Worm (Caenorhabditis elegans): ENCODE measurements around the gene T07A9.15.

Gene T07A9.15

ce11 chrIV:393409-393930 lies at the start of gene T07A9.15, which contains the start of gene nog-1:
T07A9.15 (minus strand) TSS chrIV:393546.
nog-1 (plus strand) TSS chrIV:393880.
- no peak for TF ChIP-seq unc-62 (GFP tag; optimal IDR thresholded peaks at IDR 0.05)

ce11 chrIV:440509-440908 lies 47.2 kb upstream of the T07A9.15 start, which contains the start of gene hum-8:
hum-8 (minus strand) TSS chrIV:440554.
- no peak for TF ChIP-seq unc-62 (GFP tag; optimal IDR thresholded peaks at IDR 0.05)

- TF ChIP-seq unc-62 (GFP tag; optimal IDR thresholded peaks at IDR 0.05): no peak
Measured at ce11 chrIV:438384-438783, 45.0 kb upstream of the T07A9.15 start.

ce11 chrIV:428869-429268 lies 35.5 kb upstream of the T07A9.15 start, which contains the start of gene Y66H1A.5:
Y66H1A.5 (minus strand) TSS chrIV:429133.
- no peak for TF ChIP-seq unc-62 (GFP tag; optimal IDR thresholded peaks at IDR 0.05)

- no peak for TF ChIP-seq unc-62 (GFP tag; optimal IDR thresholded peaks at IDR 0.05)
Measured at ce11 chrIV:427100-427908, 34.0 kb upstream of the T07A9.15 start.

- no peak for TF ChIP-seq unc-62 (GFP tag; optimal IDR thresholded peaks at IDR 0.05)
Measured at ce11 chrIV:426597-426996, 33.3 kb upstream of the T07A9.15 start.

- no peak for TF ChIP-seq unc-62 (GFP tag; optimal IDR thresholded peaks at IDR 0.05)
Measured at ce11 chrIV:425995-426394, 32.6 kb upstream of the T07A9.15 start, which contains the start of gene garr-1. garr-1 (plus strand) TSS chrIV:426168.

ce11 chrIV:425546-425945 lies 32.2 kb upstream of the T07A9.15 start:
- no peak for TF ChIP-seq unc-62 (GFP tag; optimal IDR thresholded peaks at IDR 0.05)

ce11 chrIV:425052-425451 lies 31.7 kb upstream of the T07A9.15 start, which contains the start of gene daf-18:
daf-18 (minus strand) TSS chrIV:425177.
- TF ChIP-seq unc-62 (GFP tag; optimal IDR thresholded peaks at IDR 0.05): no peak

- TF ChIP-seq unc-62 (GFP tag; optimal IDR thresholded peaks at IDR 0.05): no peak
Measured at ce11 chrIV:422112-422511, 28.8 kb upstream of the T07A9.15 start.

- TF ChIP-seq unc-62 (GFP tag; optimal IDR thresholded peaks at IDR 0.05): no peak
Measured at ce11 chrIV:420686-421085, 27.3 kb upstream of the T07A9.15 start.

- no peak for TF ChIP-seq unc-62 (GFP tag; optimal IDR thresholded peaks at IDR 0.05)
Measured at ce11 chrIV:419674-420073, 26.3 kb upstream of the T07A9.15 start, which contains the start of gene eri-1. eri-1 (minus strand) TSS chrIV:419958.

- no peak for TF ChIP-seq unc-62 (GFP tag; optimal IDR thresholded peaks at IDR 0.05)
Measured at ce11 chrIV:410420-410891, 17.1 kb upstream of the T07A9.15 start, which contains the start of gene T07A9.12. T07A9.12 (plus strand) TSS chrIV:410867.

ce11 chrIV:409935-410334 lies 16.6 kb upstream of the T07A9.15 start, which contains the start of gene kgb-1:
kgb-1 (minus strand) TSS chrIV:410035.
- TF ChIP-seq unc-62 (GFP tag; optimal IDR thresholded peaks at IDR 0.05): no peak

ce11 chrIV:408892-409291 lies 15.5 kb upstream of the T07A9.15 start:
- TF ChIP-seq unc-62 (GFP tag; optimal IDR thresholded peaks at IDR 0.05): no peak

ce11 chrIV:401395-401794 lies 8.0 kb upstream of the T07A9.15 start, which contains the start of gene gpa-4:
gpa-4 (plus strand) TSS chrIV:401695.
- no peak for TF ChIP-seq unc-62 (GFP tag; optimal IDR thresholded peaks at IDR 0.05)

ce11 chrIV:396373-396772 lies 3.0 kb upstream of the T07A9.15 start, which contains the start of gene rrp-8:
rrp-8 (plus strand) TSS chrIV:396545.
- no peak for TF ChIP-seq unc-62 (GFP tag; optimal IDR thresholded peaks at IDR 0.05)

All from whole organism, dauer.